Fruit fly (Drosophila melanogaster) whole organism, pupa: ENCODE measurements around the gene Hipk.

Source experiments
- CG10348 ChIP-seq: fragments of 200-800 bp; sonication (Bioruptor generic); IDR thresholded peaks from 2 replicates; pipeline ENCODE4 v1.3.6; 2022; ENCODE audit warnings: missing biosample characterization, missing genetic modification characterization
- CG12605 ChIP-seq: fragments of 200-800 bp; sonication (Bioruptor generic); IDR thresholded peaks from 2 replicates; pipeline ENCODE4 v1.3.6; 2022; ENCODE audit warnings: missing biosample characterization, missing genetic modification characterization
- CG13204 ChIP-seq: fragments of 200-800 bp; sonication (Bioruptor generic); optimal IDR thresholded peaks from 2 replicates; lab custom pipeline; 2018; ENCODE audit warnings: missing biosample characterization, mild to moderate bottlenecking, missing genetic modification characterization, moderate library complexity
- CG14655 ChIP-seq: fragments of 200-800 bp; sonication (Bioruptor generic); optimal IDR thresholded peaks from 3 replicates; lab custom pipeline; 2017; ENCODE audit warnings: mild to moderate bottlenecking, missing biosample characterization, missing genetic modification reagents, missing genetic modification characterization
- CG15710 ChIP-seq: fragments of 200-800 bp; sonication (Bioruptor generic); optimal IDR thresholded peaks from 2 replicates; lab custom pipeline; 2018; ENCODE audit warnings: missing biosample characterization, mild to moderate bottlenecking, missing genetic modification characterization, moderate library complexity
- CG17806 ChIP-seq: fragments of 200-800 bp; sonication (Bioruptor generic); optimal IDR thresholded peaks from 2 replicates; lab custom pipeline; 2018; ENCODE audit warnings: missing biosample characterization, mild to moderate bottlenecking, missing genetic modification characterization, moderate library complexity
- CG32121 ChIP-seq: fragments of 200-800 bp; sonication (Bioruptor generic); IDR thresholded peaks from 2 replicates; pipeline ENCODE4 v1.3.6; 2022; ENCODE audit warnings: missing biosample characterization, missing genetic modification characterization
- CG34367 ChIP-seq: fragments of 200-800 bp; sonication (Bioruptor generic); optimal IDR thresholded peaks from 2 replicates; lab custom pipeline; 2018; ENCODE audit warnings: missing biosample characterization, mild to moderate bottlenecking, missing genetic modification characterization
- CG4496 ChIP-seq: fragments of 200-800 bp; sonication (Bioruptor generic); IDR thresholded peaks from 3 replicates; pipeline ENCODE4 v1.3.6; 2022; ENCODE audit warnings: missing biosample characterization, missing genetic modification characterization
- CG8159 ChIP-seq: fragments of 200-800 bp; sonication (Bioruptor generic); optimal IDR thresholded peaks from 3 replicates; lab custom pipeline; 2018; ENCODE audit warnings: missing biosample characterization, mild to moderate bottlenecking, missing genetic modification characterization, moderate library complexity
- CG8301 ChIP-seq: fragments of 200-800 bp; sonication (Bioruptor generic); optimal IDR thresholded peaks from 2 replicates; lab custom pipeline; 2018; ENCODE audit warnings: missing biosample characterization, mild to moderate bottlenecking, missing genetic modification characterization
- CG9948 ChIP-seq: fragments of 200-800 bp; sonication (Bioruptor generic); optimal IDR thresholded peaks from 2 replicates; lab custom pipeline; 2018; ENCODE audit warnings: missing biosample characterization, mild to moderate bottlenecking, missing genetic modification characterization, moderate library complexity
- D1 ChIP-seq: fragments of 200-800 bp; sonication (Bioruptor generic); optimal IDR thresholded peaks from 2 replicates; lab custom pipeline; 2018; ENCODE audit warnings: missing biosample characterization, mild to moderate bottlenecking, missing genetic modification characterization, moderate library complexity
- EcR ChIP-seq: fragments of 200-800 bp; sonication (Bioruptor generic); optimal IDR thresholded peaks from 3 replicates; lab custom pipeline; 2019; ENCODE audit warnings: missing biosample characterization, missing genetic modification characterization, mild to moderate bottlenecking, moderate library complexity, missing genetic modification reagents
- Ets98B ChIP-seq: fragments of 200-800 bp; sonication (Bioruptor generic); IDR thresholded peaks from 2 replicates; pipeline ENCODE4 v1.3.6; 2022; ENCODE audit warnings: missing biosample characterization, missing genetic modification characterization
- Pif1A ChIP-seq: fragments of 200-800 bp; sonication (Bioruptor generic); optimal IDR thresholded peaks from 3 replicates; lab custom pipeline; 2016; ENCODE audit warnings: missing biosample characterization, missing genetic modification characterization
- Pif1B ChIP-seq: fragments of 200-800 bp; sonication (Bioruptor generic); optimal IDR thresholded peaks from 3 replicates; lab custom pipeline; 2016; ENCODE audit warnings: missing biosample characterization, missing genetic modification characterization
- Snoo ChIP-seq: fragments of 200-800 bp; sonication (Bioruptor generic); optimal IDR thresholded peaks from 3 replicates; lab custom pipeline; 2017; ENCODE audit warnings: missing biosample characterization, mild to moderate bottlenecking, missing genetic modification characterization, inconsistent platforms
- fd96Ca ChIP-seq: fragments of 200-800 bp; sonication (Bioruptor generic); IDR thresholded peaks from 3 replicates; pipeline ENCODE4 v1.3.6; 2022; ENCODE audit warnings: missing biosample characterization, missing genetic modification characterization
- gl ChIP-seq: fragments of 200-800 bp; sonication (Bioruptor generic); optimal IDR thresholded peaks from 2 replicates; lab custom pipeline; 2018; ENCODE audit warnings: missing biosample characterization, mild to moderate bottlenecking, missing genetic modification characterization
- rn ChIP-seq: fragments of 200-800 bp; sonication (Bioruptor generic); IDR thresholded peaks from 2 replicates; pipeline ENCODE4 v1.3.6; 2022; ENCODE audit warnings: missing biosample characterization, missing genetic modification characterization

Hipk gene

dm6 chr3L:542863-543635 lies at the start of gene Hipk, which contains the start of gene Cypl:
TSS of gene Hipk (plus strand) at chr3L:543060.
TSS of gene Cypl (minus strand) at chr3L:542931.
- no peak for TF ChIP-seq rn (GFP tag; lab: Robert Waterston, UW)
- peak; percentile 43; the same call in 1 of the 3 replicates for TF ChIP-seq CG4496 (GFP tag; lab: Robert Waterston, UW)
- TF ChIP-seq EcR (GFP tag; lab: Kevin White, UChicago), result peak; percentile 88
- peak; percentile 54 for TF ChIP-seq Pif1B
- no peak for TF ChIP-seq CG14655 (GFP tag; lab: Kevin White, UChicago)
- TF ChIP-seq CG32121 (GFP tag; lab: Robert Waterston, UW), result 0 out of 2 replicates have a peak, but pooled peaks have one; percentile 10
- TF ChIP-seq Ets98B (GFP tag; lab: Robert Waterston, UW), result peak; percentile 29; the same call in 1 of the 2 replicates
- TF ChIP-seq Pif1A, result peak; percentile 37
- peak; percentile 11 for TF ChIP-seq CG13204 (GFP tag; lab: Kevin White, UChicago)
- TF ChIP-seq fd96Ca (GFP tag; lab: Robert Waterston, UW), result no peak
- 0 out of 2 replicates have a peak, but pooled peaks have one; percentile 49 for TF ChIP-seq CG12605 (GFP tag; lab: Robert Waterston, UW)
- peak; percentile 15 for TF ChIP-seq Snoo (tag; lab: Kevin White, UChicago)
- TF ChIP-seq CG9948, result no peak
- TF ChIP-seq CG8301 (tag; lab: Kevin White, UChicago), result peak; percentile 27
- peak; percentile 2 for TF ChIP-seq CG8159 (tag; lab: Kevin White, UChicago)
- no peak for TF ChIP-seq CG10348 (GFP tag; lab: Robert Waterston, UW)

DNA sequence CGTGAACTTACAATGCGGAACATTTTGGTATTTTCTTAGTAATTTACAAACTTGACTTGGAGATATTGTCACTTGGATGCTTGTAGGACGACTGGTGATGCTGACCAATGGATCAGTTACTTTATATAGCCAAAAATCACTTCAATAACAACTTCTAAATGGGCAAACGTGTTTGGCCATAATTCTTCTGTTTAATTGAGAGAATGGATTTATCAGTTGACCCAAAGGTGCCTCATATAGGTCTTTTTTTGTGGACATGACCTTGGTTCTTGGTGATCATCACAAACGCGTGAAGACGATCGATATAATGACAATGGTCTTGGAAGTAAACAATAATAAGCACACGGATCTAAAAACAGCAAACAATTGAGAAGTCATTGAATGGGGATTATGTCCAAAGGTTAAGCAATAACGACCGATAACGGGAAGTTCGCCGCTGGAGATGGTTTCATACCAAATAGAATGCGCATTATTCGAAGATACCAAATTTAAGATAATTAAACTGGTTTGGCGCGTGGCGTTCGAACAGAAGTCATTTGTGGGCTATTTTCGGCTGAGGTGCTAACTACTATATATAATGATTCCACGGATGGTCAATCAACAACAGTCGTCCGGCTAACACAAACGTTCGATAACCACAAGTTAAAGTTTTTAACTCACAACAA lies 42.4 kb upstream of the Hipk start, which contains the start of the genes CG34267 and CG34268:
Gene CG34267, minus strand, starts transcription at position 101 of the 665 bp plus-strand sequence.
Gene CG34268, plus strand, starts transcription at position 615 of the 665 bp plus-strand sequence.
- no peak for TF ChIP-seq gl (tag; lab: Kevin White, UChicago)
- no peak for TF ChIP-seq Ets98B (GFP tag; lab: Robert Waterston, UW)
- TF ChIP-seq Pif1B, result no peak
- TF ChIP-seq CG9948, result no peak
- TF ChIP-seq CG34367, result no peak
- no peak for TF ChIP-seq CG12605 (GFP tag; lab: Robert Waterston, UW)
- TF ChIP-seq CG14655 (GFP tag; lab: Kevin White, UChicago), result no peak
- no peak for TF ChIP-seq Pif1A
- TF ChIP-seq CG8159 (tag; lab: Kevin White, UChicago), result no peak
- no peak for TF ChIP-seq CG17806 (tag; lab: Kevin White, UChicago)
- TF ChIP-seq CG15710, result no peak
- TF ChIP-seq, all 21 proteins: peak for 0

- TF ChIP-seq CG32121 (GFP tag; lab: Robert Waterston, UW), result no peak
- peak; percentile 58 for TF ChIP-seq CG4496 (GFP tag; lab: Robert Waterston, UW)
- TF ChIP-seq CG17806 (tag; lab: Kevin White, UChicago), result no peak
- no peak for TF ChIP-seq CG13204 (GFP tag; lab: Kevin White, UChicago)
- no peak for TF ChIP-seq CG8301 (tag; lab: Kevin White, UChicago)
- TF ChIP-seq CG34367, result peak; percentile 27
- peak; percentile 11 for TF ChIP-seq CG14655 (GFP tag; lab: Kevin White, UChicago)
- no peak for TF ChIP-seq CG9948
- no peak for TF ChIP-seq D1 (tag; lab: Kevin White, UChicago)
- TF ChIP-seq EcR (GFP tag; lab: Kevin White, UChicago), result no peak
- TF ChIP-seq CG10348 (GFP tag; lab: Robert Waterston, UW), result no peak
- TF ChIP-seq fd96Ca (GFP tag; lab: Robert Waterston, UW), result no peak
- peak; percentile 69 for TF ChIP-seq Snoo (tag; lab: Kevin White, UChicago)
- peak; percentile 23 for TF ChIP-seq CG15710
- no peak for TF ChIP-seq Pif1A
- TF ChIP-seq Ets98B (GFP tag; lab: Robert Waterston, UW), result peak; percentile 12
- TF ChIP-seq CG12605 (GFP tag; lab: Robert Waterston, UW), result no peak
- TF ChIP-seq CG8159 (tag; lab: Kevin White, UChicago), result no peak
- TF ChIP-seq Pif1B, result no peak
- peak; percentile 11 for TF ChIP-seq gl (tag; lab: Kevin White, UChicago)
- TF ChIP-seq rn (GFP tag; lab: Robert Waterston, UW), result peak; percentile 54
- TF ChIP-seq, all 21 proteins: peak for 8
Observed at dm6 chr3L:505782-506408, 37.0 kb upstream of the Hipk start.

DNA sequence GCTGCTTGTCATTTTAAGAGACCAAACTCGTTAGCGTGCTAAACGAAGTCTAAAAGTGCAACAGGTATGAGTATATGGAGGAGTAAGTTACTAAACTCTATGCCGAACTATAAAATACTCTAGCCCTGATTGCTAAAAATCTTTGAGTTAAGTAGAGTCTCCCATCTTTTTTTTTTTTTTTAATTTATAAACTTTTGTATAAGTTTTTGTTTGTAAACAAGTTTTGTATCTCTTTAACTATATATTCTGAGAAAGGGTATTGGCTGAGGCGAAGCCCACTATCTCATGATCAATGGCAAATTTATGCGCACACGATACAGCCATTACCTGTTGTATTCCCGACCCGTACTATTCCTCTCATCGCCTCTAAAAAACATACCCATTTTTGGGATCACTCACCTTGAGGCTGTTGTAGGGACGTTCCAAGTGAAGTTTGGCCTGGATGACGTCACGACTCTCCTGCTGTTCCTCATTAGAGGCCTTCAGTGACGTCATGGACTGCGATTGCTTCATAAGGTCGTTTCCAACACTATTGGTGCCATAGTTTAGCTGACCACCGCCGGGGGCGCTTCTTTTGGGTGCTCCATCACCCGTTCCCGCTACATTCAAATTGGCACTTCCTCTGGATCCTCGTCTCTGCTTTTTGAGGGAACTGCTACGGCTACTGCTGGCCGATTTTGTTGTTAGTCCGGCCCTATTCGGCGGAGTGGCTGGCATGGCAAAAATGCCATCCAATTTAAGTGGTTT lies 35.1 kb upstream of the Hipk start:
- TF ChIP-seq CG14655 (GFP tag; lab: Kevin White, UChicago), result peak; percentile 63
- TF ChIP-seq D1 (tag; lab: Kevin White, UChicago), result no peak
- no peak for TF ChIP-seq CG17806 (tag; lab: Kevin White, UChicago)
- TF ChIP-seq CG15710, result peak; percentile 21
- no peak for TF ChIP-seq gl (tag; lab: Kevin White, UChicago)
- TF ChIP-seq rn (GFP tag; lab: Robert Waterston, UW), result no peak
- TF ChIP-seq CG13204 (GFP tag; lab: Kevin White, UChicago), result no peak
- TF ChIP-seq CG8159 (tag; lab: Kevin White, UChicago), result no peak
- no peak for TF ChIP-seq CG10348 (GFP tag; lab: Robert Waterston, UW)
- TF ChIP-seq fd96Ca (GFP tag; lab: Robert Waterston, UW), result no peak
- TF ChIP-seq CG32121 (GFP tag; lab: Robert Waterston, UW), result 0 out of 2 replicates have a peak, but pooled peaks have one; percentile 17
- TF ChIP-seq CG9948, result no peak
- TF ChIP-seq Pif1A, result no peak
- no peak for TF ChIP-seq Pif1B
- peak; percentile 38 for TF ChIP-seq CG8301 (tag; lab: Kevin White, UChicago)
- no peak for TF ChIP-seq EcR (GFP tag; lab: Kevin White, UChicago)
- peak; percentile 42; the same call in 1 of the 2 replicates for TF ChIP-seq Ets98B (GFP tag; lab: Robert Waterston, UW)
- TF ChIP-seq CG4496 (GFP tag; lab: Robert Waterston, UW), result no peak; the same call in 2 of the 3 replicates
- TF ChIP-seq CG34367, result no peak
- TF ChIP-seq Snoo (tag; lab: Kevin White, UChicago), result no peak
- peak; percentile 55; the same call in 1 of the 2 replicates for TF ChIP-seq CG12605 (GFP tag; lab: Robert Waterston, UW)
- TF ChIP-seq, all 21 proteins: peak for 6
